Worm (Caenorhabditis elegans): ENCODE results near the gene wht-4.

ce11 chrII:3295193-3295592 is 16.5 kb downstream of the wht-4 start, which contains the start of gene btb-17:
- TF ChIP-seq aly-2 (tag; optimal IDR thresholded peaks at IDR 0.05), result no peak
- no peak for TF ChIP-seq ceh-82 (tag; optimal IDR thresholded peaks at IDR 0.05)
- no peak for TF ChIP-seq jun-1 (tag; optimal IDR thresholded peaks at IDR 0.05)
- TF ChIP-seq snpc-4 (tag; optimal IDR thresholded peaks at IDR 0.05), result no peak
- no peak for TF ChIP-seq lsy-12 (tag; optimal IDR thresholded peaks at IDR 0.05)
- TF ChIP-seq ceh-16 (tag; optimal IDR thresholded peaks at IDR 0.05), result no peak
- no peak for TF ChIP-seq ceh-28 (tag; optimal IDR thresholded peaks at IDR 0.05)
- TF ChIP-seq tbx-2 (tag; optimal IDR thresholded peaks at IDR 0.05), result no peak
- TF ChIP-seq nhr-76 (tag; optimal IDR thresholded peaks at IDR 0.05), result no peak
- TF ChIP-seq lin-39 (tag; optimal IDR thresholded peaks at IDR 0.05), result no peak
